1 worm cellular context compared by ENCODE assay signal in the genomic region with DNA sequence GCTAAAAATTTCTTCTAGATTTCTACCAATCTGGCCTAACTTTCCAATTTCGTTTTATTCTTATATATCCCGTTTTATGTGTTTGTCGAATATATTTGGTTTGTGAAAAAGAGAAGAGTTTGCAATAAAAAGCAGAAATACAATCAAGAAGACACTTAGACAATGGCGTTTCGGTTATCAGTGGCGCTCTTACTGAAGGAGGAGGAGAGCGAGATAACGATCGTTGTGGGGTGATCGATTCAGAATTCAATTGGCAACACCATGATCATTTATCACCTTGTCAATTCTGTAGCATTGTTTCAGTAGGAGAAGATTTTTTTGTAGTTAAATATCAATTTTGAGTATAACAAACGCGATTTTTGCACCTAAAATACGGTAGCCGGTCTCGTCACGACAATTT.
TF ChIP-seq lines count a peak whose summit lies in the region.

No protein-coding gene starts in this region.

TF ChIP-seq in whole organism, L4 larva, 104 proteins besides CTCF, POLR2A, EP300 and RAD21 (continued from another document):
- peak; percentile 62 for TF ChIP-seq hlh-11 (tag; optimal IDR thresholded peaks at IDR 0.05; lab: Kevin White, UChicago)
- no peak for TF ChIP-seq ceh-32 (tag; optimal IDR thresholded peaks at IDR 0.05; lab: Kevin White, UChicago; ENCODE audit: poor library complexity)
- no peak for TF ChIP-seq fkh-10 (GFP tag; optimal IDR thresholded peaks at IDR 0.05; lab: Kevin White, UChicago)
- TF ChIP-seq jun-1 (tag; optimal IDR thresholded peaks at IDR 0.05; lab: Kevin White, UChicago) = no peak
- peak; percentile 83 for TF ChIP-seq pqm-1 (tag; optimal IDR thresholded peaks at IDR 0.05; lab: Kevin White, UChicago)
- TF ChIP-seq ceh-28 (tag; optimal IDR thresholded peaks at IDR 0.05; lab: Kevin White, UChicago) = no peak
- no peak for TF ChIP-seq Y48G9A.11 (GFP tag; IDR thresholded peaks at IDR 0.05; lab: Robert Waterston, UW)
- TF ChIP-seq set-16 (GFP tag; IDR thresholded peaks at IDR 0.05; lab: Robert Waterston, UW) = no peak
- TF ChIP-seq nhr-11 (tag; optimal IDR thresholded peaks at IDR 0.05; lab: Kevin White, UChicago) = no peak
- TF ChIP-seq nhr-76 (tag; optimal IDR thresholded peaks at IDR 0.05; lab: Kevin White, UChicago) = no peak
- TF ChIP-seq mes-2 (tag; optimal IDR thresholded peaks at IDR 0.05; lab: Kevin White, UChicago; ENCODE audit: poor library complexity, severe bottlenecking) = peak; percentile 5
- TF ChIP-seq ceh-82 (tag; optimal IDR thresholded peaks at IDR 0.05; lab: Kevin White, UChicago) = no peak
- TF ChIP-seq ama-1 (optimal IDR thresholded peaks at IDR 0.05; lab: Kevin White, UChicago) = no peak
- TF ChIP-seq nhr-10 (tag; optimal IDR thresholded peaks at IDR 0.05; lab: Kevin White, UChicago) = peak; percentile 22
- peak; percentile 31 for TF ChIP-seq nhr-77 (tag; optimal IDR thresholded peaks at IDR 0.05; lab: Kevin White, UChicago)
- peak in 1 of 2 experiments; percentile 8 for TF ChIP-seq lsy-2 (tag; optimal IDR thresholded peaks at IDR 0.05; lab: Kevin White, UChicago)
- no peak for TF ChIP-seq vab-7 (GFP tag; IDR thresholded peaks at IDR 0.05; lab: Robert Waterston, UW)
- TF ChIP-seq mdt-29 (GFP tag; IDR thresholded peaks at IDR 0.05; lab: Robert Waterston, UW) = no peak
- no peak for TF ChIP-seq nhr-237 (tag; optimal IDR thresholded peaks at IDR 0.05; lab: Kevin White, UChicago)
